Fruit fly (Drosophila melanogaster) whole organism: ENCODE data around the gene ich.

Experiments
- CG8478 ChIP-seq: fragments of >200 bp; optimal IDR thresholded peaks from 2 replicates; lab custom pipeline; 2018; ENCODE audit warnings: inconsistent platforms
- pan ChIP-seq: fragments of >200 bp; optimal IDR thresholded peaks from 2 replicates; lab custom pipeline; 2017
- usp ChIP-seq: fragments of >200 bp; optimal IDR thresholded peaks from 2 replicates; lab custom pipeline; 2017; ENCODE audit warnings: missing biosample characterization, missing genetic modification characterization, mixed read lengths

dm6 chr3R:8946429-8946828 is 16.4 kb downstream of the ich start:
- TF ChIP-seq usp, result no peak
- TF ChIP-seq CG8478 (lab: Kevin White, UChicago), result no peak
- no peak for TF ChIP-seq pan (lab: Kevin White, UChicago)
